Worm (Caenorhabditis elegans): ENCODE data around the gene srh-304.

Gene srh-304

DNA sequence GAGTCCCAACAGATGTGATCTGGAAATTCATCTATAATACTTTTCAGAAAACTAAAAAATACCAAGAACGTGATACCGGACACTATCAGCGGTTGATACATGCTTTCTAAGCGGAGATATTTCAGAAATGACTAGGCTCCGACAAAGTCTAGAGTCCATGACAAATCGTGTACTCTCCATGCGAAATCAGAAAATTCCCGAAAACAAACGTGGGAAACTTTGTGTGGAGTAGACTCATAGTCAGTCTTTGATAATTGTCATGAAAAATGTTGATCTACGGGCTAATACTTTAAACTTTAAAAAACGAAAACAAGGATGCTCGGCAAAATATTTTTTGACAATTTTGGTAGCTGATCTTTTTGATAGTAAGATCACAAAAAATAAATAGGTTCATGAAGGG is 29.6 kb upstream of the srh-304 start, which contains the start of gene srx-18:
srx-18 (minus strand) TSS at position 101 of the 400 bp plus-strand sequence.
- TF ChIP-seq ceh-36 (tag; optimal IDR thresholded peaks at IDR 0.05) (no peak), hmbx-1 (tag; optimal IDR thresholded peaks at IDR 0.05) (no peak), sea-1 (GFP tag; conservative IDR thresholded peaks at IDR 0.05) (no peak), tbx-11 (GFP tag; IDR thresholded peaks at IDR 0.05) (no peak), tbx-37 (GFP tag; conservative IDR thresholded peaks at IDR 0.05) (no peak), hnd-1 (tag; optimal IDR thresholded peaks at IDR 0.05) (no peak), F13C5.2 (tag; optimal IDR thresholded peaks at IDR 0.05) (no peak), ceh-13 (GFP tag; optimal IDR thresholded peaks at IDR 0.05) (no peak), scrt-1 (GFP tag; IDR thresholded peaks at IDR 0.05) (no peak), ama-1 (optimal IDR thresholded peaks at IDR 0.05) (no peak), pes-1 (GFP tag; IDR thresholded peaks at IDR 0.05) (no peak), hmg-4 (GFP tag; optimal IDR thresholded peaks at IDR 0.05) (no peak), tra-4 (tag; optimal IDR thresholded peaks at IDR 0.05) (no peak)

DNA sequence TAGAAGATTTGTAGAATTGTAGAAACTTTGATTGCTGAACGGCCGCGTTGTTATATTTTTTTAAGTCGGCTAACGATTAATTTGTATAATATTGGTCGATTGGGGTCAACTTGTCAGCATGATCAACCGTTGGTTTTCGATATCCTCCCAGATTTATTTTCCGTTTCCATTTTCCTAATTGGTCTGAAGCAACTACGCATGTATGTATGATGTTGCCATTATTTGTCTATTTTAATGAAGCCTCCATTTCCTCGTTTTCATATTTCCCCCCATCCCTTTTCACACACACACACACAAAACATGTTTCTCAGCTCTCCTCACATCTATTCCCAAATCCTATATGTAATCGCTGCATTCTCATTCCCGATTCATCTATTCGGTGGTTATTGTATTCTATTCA is 27.9 kb upstream of the srh-304 start, which contains the start of gene srh-287:
srh-287 (plus strand) TSS at position 301 of the 400 bp plus-strand sequence.
- no peak for TF ChIP-seq F13C5.2 (tag; optimal IDR thresholded peaks at IDR 0.05)
- no peak for TF ChIP-seq tbx-37 (GFP tag; conservative IDR thresholded peaks at IDR 0.05)
- no peak for TF ChIP-seq aly-1 (tag; optimal IDR thresholded peaks at IDR 0.05)

DNA sequence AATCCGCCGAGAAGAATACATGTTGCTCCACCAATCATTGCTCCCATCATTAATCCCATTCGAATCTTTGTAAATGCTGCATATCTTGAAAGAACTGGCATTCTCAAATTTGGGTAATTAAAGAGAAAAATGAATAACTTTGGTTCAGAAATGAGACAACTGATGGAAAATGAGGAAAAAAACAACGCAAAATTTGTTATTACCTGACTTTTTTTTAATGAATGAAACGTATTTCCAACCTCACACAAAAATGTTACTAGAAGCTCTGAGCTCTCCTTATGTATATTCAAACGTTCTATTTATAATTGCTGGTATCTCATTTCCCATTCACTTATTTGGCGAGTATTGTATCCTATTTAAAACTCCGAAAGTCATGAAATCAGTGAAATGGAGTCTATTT is 25.9 kb upstream of the srh-304 start, which contains the start of the genes Y94A7B.11 and srh-292:
Y94A7B.11 (minus strand) TSS at position 101 of the 400 bp plus-strand sequence.
srh-292 (plus strand) TSS at position 251 of the 400 bp plus-strand sequence.
- TF ChIP-seq hmg-4 (GFP tag; optimal IDR thresholded peaks at IDR 0.05) (no peak), sea-1 (GFP tag; conservative IDR thresholded peaks at IDR 0.05) (no peak), ama-1 (optimal IDR thresholded peaks at IDR 0.05) (no peak), scrt-1 (GFP tag; IDR thresholded peaks at IDR 0.05) (no peak), B0310.2 (tag; optimal IDR thresholded peaks at IDR 0.05) (no peak), flt-1 (GFP tag; IDR thresholded peaks at IDR 0.05) (no peak), ceh-13 (GFP tag; optimal IDR thresholded peaks at IDR 0.05) (no peak), ets-7 (tag; optimal IDR thresholded peaks at IDR 0.05) (no peak), aly-1 (tag; optimal IDR thresholded peaks at IDR 0.05) (no peak), pes-1 (GFP tag; IDR thresholded peaks at IDR 0.05) (no peak), ceh-36 (tag; optimal IDR thresholded peaks at IDR 0.05) (no peak), tbx-11 (GFP tag; IDR thresholded peaks at IDR 0.05) (no peak), hmbx-1 (tag; optimal IDR thresholded peaks at IDR 0.05) (no peak), hnd-1 (tag; optimal IDR thresholded peaks at IDR 0.05) (no peak), F13C5.2 (tag; optimal IDR thresholded peaks at IDR 0.05) (no peak), tbx-37 (GFP tag; conservative IDR thresholded peaks at IDR 0.05) (no peak)

DNA sequence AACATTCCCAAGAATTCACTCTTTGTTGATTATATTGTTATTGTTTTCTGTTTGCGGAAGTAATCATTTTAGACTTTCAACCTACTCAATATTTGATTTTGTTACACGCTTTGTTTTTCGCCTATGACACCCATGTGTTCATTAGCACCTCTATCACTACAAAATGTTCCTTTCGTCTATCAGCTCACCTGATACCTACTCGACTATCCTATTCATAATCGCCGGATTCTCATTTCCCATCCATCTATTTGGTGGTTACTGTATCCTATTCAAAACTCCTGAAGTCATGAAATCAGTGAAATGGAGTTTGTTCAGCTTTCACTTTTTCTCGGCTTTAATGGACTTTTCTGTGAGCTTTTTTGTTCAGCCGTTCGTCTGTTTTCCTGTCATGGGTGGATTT is 23.1 kb upstream of the srh-304 start, which contains the start of gene srh-291:
srh-291 (plus strand) TSS at position 301 of the 400 bp plus-strand sequence.
- no peak for TF ChIP-seq flt-1 (GFP tag; IDR thresholded peaks at IDR 0.05)
- TF ChIP-seq hmbx-1 (tag; optimal IDR thresholded peaks at IDR 0.05): no peak
- no peak for TF ChIP-seq tbx-11 (GFP tag; IDR thresholded peaks at IDR 0.05)
- no peak for TF ChIP-seq tra-4 (tag; optimal IDR thresholded peaks at IDR 0.05)
- TF ChIP-seq hnd-1 (tag; optimal IDR thresholded peaks at IDR 0.05): no peak
- no peak for TF ChIP-seq ceh-36 (tag; optimal IDR thresholded peaks at IDR 0.05)
- no peak for TF ChIP-seq tbx-37 (GFP tag; conservative IDR thresholded peaks at IDR 0.05)
- no peak for TF ChIP-seq hmg-4 (GFP tag; optimal IDR thresholded peaks at IDR 0.05)
- TF ChIP-seq ama-1 (optimal IDR thresholded peaks at IDR 0.05): no peak
- TF ChIP-seq B0310.2 (tag; optimal IDR thresholded peaks at IDR 0.05): no peak
- TF ChIP-seq ets-7 (tag; optimal IDR thresholded peaks at IDR 0.05): no peak

DNA sequence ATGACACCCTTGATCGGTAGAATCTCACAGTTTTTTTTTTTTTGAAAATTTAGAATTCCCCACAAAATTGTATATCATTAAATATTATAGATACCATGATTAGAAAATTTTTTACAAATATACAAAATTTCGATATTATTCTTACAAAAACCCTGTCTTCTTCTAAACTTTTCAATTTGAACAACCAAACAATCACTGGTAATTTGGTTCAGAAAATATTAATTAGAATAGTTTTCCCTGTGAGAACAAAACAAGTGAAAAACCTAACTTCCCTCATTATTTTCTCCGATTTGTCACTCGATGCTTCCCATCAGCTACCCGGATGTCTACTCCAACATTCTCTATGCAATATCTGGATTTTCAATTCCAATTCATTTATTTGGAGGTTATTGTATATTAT is 18.4 kb upstream of the srh-304 start, which contains the start of gene srh-296:
srh-296 (plus strand) TSS at position 301 of the 400 bp plus-strand sequence.
- no peak for TF ChIP-seq pes-1 (GFP tag; IDR thresholded peaks at IDR 0.05)

DNA sequence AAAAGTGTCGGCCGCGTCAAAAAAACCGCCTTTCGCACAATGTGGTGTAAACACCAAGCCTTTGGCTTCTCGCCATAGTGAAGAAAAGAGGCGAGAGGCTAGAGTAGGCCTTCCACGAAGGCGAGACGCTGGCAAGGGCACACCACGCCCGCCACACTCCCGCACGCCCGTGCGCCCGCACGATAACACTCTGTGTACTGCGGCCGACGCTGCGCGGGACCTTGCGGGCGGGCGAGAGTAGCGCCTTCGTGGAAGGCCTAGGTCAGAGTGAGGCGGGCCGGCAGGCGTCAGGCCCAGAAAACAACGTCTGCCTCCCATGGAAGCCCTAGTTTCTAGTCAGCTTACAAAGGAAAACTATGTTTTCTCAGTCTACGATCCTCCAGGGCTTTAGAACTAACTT is 16.3 kb upstream of the srh-304 start:
- TF ChIP-seq aly-1 (tag; optimal IDR thresholded peaks at IDR 0.05) (peak; percentile 31), scrt-1 (GFP tag; IDR thresholded peaks at IDR 0.05) (no peak), ets-7 (tag; optimal IDR thresholded peaks at IDR 0.05) (no peak)

DNA sequence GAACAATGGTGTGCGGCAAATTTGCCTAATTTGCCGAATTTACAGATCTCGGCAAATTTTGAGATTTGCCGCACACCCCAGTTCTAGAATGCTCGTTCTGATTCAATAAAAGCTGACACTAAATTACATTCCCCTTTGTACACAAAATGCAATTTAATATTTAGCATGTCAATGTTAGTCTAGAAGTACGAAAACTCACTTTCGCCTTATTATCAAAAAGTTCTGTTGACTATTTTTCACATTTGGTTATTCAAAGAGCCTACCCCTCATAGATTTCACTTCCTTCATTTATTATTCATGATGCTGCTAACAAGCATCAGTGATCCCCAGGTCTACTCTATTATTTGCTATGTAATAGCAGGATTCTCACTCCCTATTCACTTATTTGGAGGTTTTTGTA is 9.8 kb upstream of the srh-304 start, which contains the start of gene srh-298:
srh-298 (plus strand) TSS at position 301 of the 400 bp plus-strand sequence.
- TF ChIP-seq hmbx-1 (tag; optimal IDR thresholded peaks at IDR 0.05): no peak
- no peak for TF ChIP-seq ceh-36 (tag; optimal IDR thresholded peaks at IDR 0.05)

DNA sequence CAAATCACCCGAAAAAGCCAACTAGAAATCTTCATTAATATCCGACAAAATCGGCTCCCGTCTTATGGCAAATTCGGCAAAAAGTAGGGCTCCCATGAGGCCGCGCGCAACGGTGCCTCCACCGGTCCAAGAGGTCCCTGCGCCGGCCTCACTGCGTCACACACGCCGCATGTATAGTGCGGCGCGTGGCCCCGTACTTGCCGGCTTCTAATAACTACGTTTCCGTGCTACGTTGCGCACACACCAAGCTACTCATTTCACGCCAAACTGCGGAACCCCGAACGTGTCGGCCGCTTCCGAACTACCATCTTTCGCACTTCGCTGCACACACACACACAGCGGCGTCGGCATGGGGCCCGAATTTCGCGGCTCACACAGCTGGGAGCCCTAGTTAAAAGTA is 8.7 kb upstream of the srh-304 start:
- no peak for TF ChIP-seq aly-1 (tag; optimal IDR thresholded peaks at IDR 0.05)
- TF ChIP-seq tbx-11 (GFP tag; IDR thresholded peaks at IDR 0.05): no peak
- no peak for TF ChIP-seq scrt-1 (GFP tag; IDR thresholded peaks at IDR 0.05)
- no peak for TF ChIP-seq hmg-4 (GFP tag; optimal IDR thresholded peaks at IDR 0.05)
- no peak for TF ChIP-seq tra-4 (tag; optimal IDR thresholded peaks at IDR 0.05)
- no peak for TF ChIP-seq ceh-13 (GFP tag; optimal IDR thresholded peaks at IDR 0.05)
- no peak for TF ChIP-seq ceh-36 (tag; optimal IDR thresholded peaks at IDR 0.05)
- TF ChIP-seq F13C5.2 (tag; optimal IDR thresholded peaks at IDR 0.05): no peak
- no peak for TF ChIP-seq tbx-37 (GFP tag; conservative IDR thresholded peaks at IDR 0.05)
- TF ChIP-seq hmbx-1 (tag; optimal IDR thresholded peaks at IDR 0.05): no peak
- no peak for TF ChIP-seq flt-1 (GFP tag; IDR thresholded peaks at IDR 0.05)
- TF ChIP-seq hnd-1 (tag; optimal IDR thresholded peaks at IDR 0.05): no peak
- TF ChIP-seq B0310.2 (tag; optimal IDR thresholded peaks at IDR 0.05): no peak
- no peak for TF ChIP-seq ets-7 (tag; optimal IDR thresholded peaks at IDR 0.05)
- no peak for TF ChIP-seq pes-1 (GFP tag; IDR thresholded peaks at IDR 0.05)
- no peak for TF ChIP-seq ama-1 (optimal IDR thresholded peaks at IDR 0.05)
- TF ChIP-seq sea-1 (GFP tag; conservative IDR thresholded peaks at IDR 0.05): no peak
